Worm (Caenorhabditis elegans) whole organism, late embryonic: Measurements from ENCODE around the gene D2096.11.
"Not testable (repeated sequence)": the region's sequence is repeated elsewhere in the genome, so short reads cannot be mapped to it uniquely, and the experiment has no call there.

Experiments used
- C08G9.2 ChIP-seq: sonication (generic microtip); optimal IDR thresholded peaks from 2 replicates; lab custom pipeline; 2016; ENCODE audit warnings: mild to moderate bottlenecking, missing genetic modification characterization, moderate library complexity, missing compliant biosample characterization
- C38D4.7 ChIP-seq: fragments of 200-800 bp; sonication (Bioruptor generic); optimal IDR thresholded peaks from 2 replicates; lab custom pipeline; 2018; ENCODE audit warnings: mild to moderate bottlenecking, missing genetic modification characterization, moderate library complexity, missing compliant biosample characterization
- F13H6.1 ChIP-seq: sonication (generic microtip); optimal IDR thresholded peaks from 2 replicates; lab custom pipeline; 2016; ENCODE audit warnings: missing genetic modification characterization, missing compliant biosample characterization
- K02D7.2 ChIP-seq: sonication (generic microtip); optimal IDR thresholded peaks from 2 replicates; lab custom pipeline; 2017; ENCODE audit warnings: mild to moderate bottlenecking, missing genetic modification characterization, missing compliant biosample characterization
- T23F11.4 ChIP-seq: fragments of 200-800 bp; sonication (Bioruptor generic); optimal IDR thresholded peaks from 2 replicates; lab custom pipeline; 2018; ENCODE audit warnings: mild to moderate bottlenecking, missing genetic modification characterization, missing compliant biosample characterization
- Y22D7AL.16 ChIP-seq: sonication (generic microtip); optimal IDR thresholded peaks from 2 replicates; lab custom pipeline; 2016; ENCODE audit warnings: missing genetic modification characterization, missing compliant biosample characterization
- ahr-1 ChIP-seq: sonication (generic microtip); optimal IDR thresholded peaks from 2 replicates; lab custom pipeline; 2016; ENCODE audit warnings: missing genetic modification characterization, missing compliant biosample characterization
- ama-1 ChIP-seq: fragments of 150-350 bp; optimal IDR thresholded peaks from 2 replicates; lab custom pipeline; 2014
- ceh-18 ChIP-seq: sonication (generic microtip); optimal IDR thresholded peaks from 2 replicates; lab custom pipeline; 2016; ENCODE audit warnings: missing genetic modification characterization, missing compliant biosample characterization
- ceh-19 ChIP-seq: fragments of 200-800 bp; sonication (Bioruptor generic); optimal IDR thresholded peaks from 2 replicates; lab custom pipeline; 2018; ENCODE audit warnings: mild to moderate bottlenecking, missing genetic modification characterization, missing compliant biosample characterization
- ceh-24 ChIP-seq: sonication (generic microtip); optimal IDR thresholded peaks from 2 replicates; lab custom pipeline; 2016; ENCODE audit warnings: mild to moderate bottlenecking, missing genetic modification characterization, missing compliant biosample characterization
- ceh-30 ChIP-seq: fragments of 150-350 bp; optimal IDR thresholded peaks from 2 replicates; lab custom pipeline; 2014; ENCODE audit warnings: missing biosample characterization, missing genetic modification characterization
- ceh-48 ChIP-seq: sonication (generic microtip); optimal IDR thresholded peaks from 2 replicates; lab custom pipeline; 2016; ENCODE audit warnings: missing genetic modification characterization, inconsistent platforms, missing compliant biosample characterization
- ceh-6 ChIP-seq: fragments of 200-800 bp; sonication (Bioruptor generic); optimal IDR thresholded peaks from 2 replicates; lab custom pipeline; 2018; ENCODE audit warnings: mild to moderate bottlenecking, missing genetic modification characterization, missing compliant biosample characterization
- elt-4 ChIP-seq: sonication (generic microtip); optimal IDR thresholded peaks from 2 replicates; lab custom pipeline; 2016; ENCODE audit warnings: missing genetic modification characterization, missing compliant biosample characterization
- eyg-1 ChIP-seq: sonication (generic microtip); optimal IDR thresholded peaks from 2 replicates; lab custom pipeline; 2016; ENCODE audit warnings: missing genotype, missing genetic modification characterization, missing compliant biosample characterization
- fax-1 ChIP-seq: sonication (generic microtip); optimal IDR thresholded peaks from 2 replicates; lab custom pipeline; 2016; ENCODE audit warnings: missing genotype, missing genetic modification characterization, missing compliant biosample characterization
- fkh-10 ChIP-seq: fragments of 150-350 bp; optimal IDR thresholded peaks from 2 replicates; lab custom pipeline; 2014; ENCODE audit warnings: missing biosample characterization, missing genetic modification reagents, missing genetic modification characterization
- hlh-30 ChIP-seq: sonication (generic microtip); optimal IDR thresholded peaks from 2 replicates; lab custom pipeline; 2017; ENCODE audit warnings: antibody characterized with exemption, missing genetic modification characterization, missing compliant biosample characterization; ENCODE audit not compliant: insufficient read depth
- hlh-6 ChIP-seq: sonication (generic microtip); optimal IDR thresholded peaks from 2 replicates; lab custom pipeline; 2016; ENCODE audit warnings: missing genotype, missing genetic modification characterization, missing compliant biosample characterization
- hlh-8 ChIP-seq: sonication (generic microtip); optimal IDR thresholded peaks from 2 replicates; lab custom pipeline; 2016; ENCODE audit warnings: missing genotype, missing genetic modification characterization, missing compliant biosample characterization
- madf-2 ChIP-seq: sonication (generic microtip); optimal IDR thresholded peaks from 2 replicates; lab custom pipeline; 2017; ENCODE audit warnings: missing genetic modification characterization, missing compliant biosample characterization
- mec-3 ChIP-seq: sonication (generic microtip); optimal IDR thresholded peaks from 2 replicates; lab custom pipeline; 2016; ENCODE audit warnings: borderline replicate concordance, missing genetic modification characterization, missing compliant biosample characterization
- nfya-1 ChIP-seq: sonication (generic microtip); optimal IDR thresholded peaks from 2 replicates; lab custom pipeline; 2017; ENCODE audit warnings: missing genetic modification characterization, mild to moderate bottlenecking, missing compliant biosample characterization, antibody characterized with exemption, moderate library complexity
- nhr-11 ChIP-seq: fragments of 150-350 bp; optimal IDR thresholded peaks from 2 replicates; lab custom pipeline; 2014; ENCODE audit warnings: missing biosample characterization, missing genetic modification characterization
- nhr-232 ChIP-seq: sonication (generic microtip); optimal IDR thresholded peaks from 2 replicates; lab custom pipeline; 2016; ENCODE audit warnings: missing genetic modification characterization, missing compliant biosample characterization
- pag-3 ChIP-seq: sonication (generic microtip); optimal IDR thresholded peaks from 2 replicates; lab custom pipeline; 2016; ENCODE audit warnings: missing compliant biosample characterization, missing genetic modification characterization, borderline replicate concordance
- pat-9 ChIP-seq: fragments of 200-800 bp; sonication (Bioruptor generic); optimal IDR thresholded peaks from 2 replicates; lab custom pipeline; 2018; ENCODE audit warnings: mild to moderate bottlenecking, missing genetic modification characterization, moderate library complexity, missing compliant biosample characterization
- pha-2 ChIP-seq: sonication (generic microtip); optimal IDR thresholded peaks from 2 replicates; lab custom pipeline; 2017; ENCODE audit warnings: mild to moderate bottlenecking, missing genetic modification characterization, missing compliant biosample characterization
- pha-4 ChIP-seq: fragments of 150-350 bp; optimal IDR thresholded peaks from 2 replicates; lab custom pipeline; 2018; ENCODE audit warnings: missing biosample characterization, missing genetic modification reagents, missing genetic modification characterization
- pqm-1 ChIP-seq: sonication (generic microtip); optimal IDR thresholded peaks from 2 replicates; lab custom pipeline; 2016; ENCODE audit warnings: missing genetic modification characterization, missing compliant biosample characterization
- pros-1 ChIP-seq: fragments of 150-350 bp; optimal IDR thresholded peaks from 2 replicates; lab custom pipeline; 2014; ENCODE audit warnings: missing biosample characterization, missing genetic modification reagents, missing genetic modification characterization
- ref-2 ChIP-seq: sonication (generic microtip); optimal IDR thresholded peaks from 2 replicates; lab custom pipeline; 2016; ENCODE audit warnings: missing genetic modification characterization, missing compliant biosample characterization
- sdc-2 ChIP-seq: sonication (generic microtip); optimal IDR thresholded peaks from 2 replicates; lab custom pipeline; 2016; ENCODE audit warnings: missing genotype, missing genetic modification characterization, missing compliant biosample characterization
- syd-9 ChIP-seq: sonication (generic microtip); optimal IDR thresholded peaks from 2 replicates; lab custom pipeline; 2016; ENCODE audit warnings: mild to moderate bottlenecking, missing genetic modification characterization, moderate library complexity, missing compliant biosample characterization
- tbx-7 ChIP-seq: sonication (generic microtip); optimal IDR thresholded peaks from 2 replicates; lab custom pipeline; 2016; ENCODE audit warnings: missing genotype, missing genetic modification characterization, missing compliant biosample characterization
- unc-3 ChIP-seq, 2 experiments: fragments of 200-800 bp in 1 of 2; sonication (Bioruptor generic) in 1 of 2; sonication (generic microtip) in 1 of 2; conservative IDR thresholded peaks in 1 of 2; optimal IDR thresholded peaks in 1 of 2; 2 replicates each; pipeline versions ENCODE4 v1.3.6 to Lab custom; 2016 to 2022; ENCODE audit warnings: missing compliant biosample characterization in 2 of 2, missing genetic modification characterization in 2 of 2, missing genetic modification reagents in 1 of 2
- unc-55 ChIP-seq: sonication (generic microtip); optimal IDR thresholded peaks from 2 replicates; lab custom pipeline; 2017; ENCODE audit warnings: missing biosample characterization, missing genetic modification reagents, missing genetic modification characterization
- zip-5 ChIP-seq: sonication (generic microtip); optimal IDR thresholded peaks from 2 replicates; lab custom pipeline; 2016; ENCODE audit warnings: missing genetic modification characterization, missing compliant biosample characterization

D2096.11 gene

ce11 chrIV:8354572-8354971, 39.4 kb downstream of the D2096.11 start, which contains the start of gene F17E9.3:
TSS of gene F17E9.3 (plus strand) at chrIV:8354872.
- TF ChIP-seq unc-55 (no peak), ceh-24 (tag; lab: Kevin White, UChicago) (no peak), pqm-1 (no peak), sdc-2 (no peak), T23F11.4 (GFP tag; lab: Kevin White, UChicago) (no peak), pha-2 (tag; lab: Kevin White, UChicago) (no peak), hlh-6 (no peak), syd-9 (tag; lab: Kevin White, UChicago) (no peak), F13H6.1 (tag; lab: Kevin White, UChicago) (no peak), pha-4 (tag; lab: Kevin White, UChicago) (no peak), ceh-19 (GFP tag; lab: Kevin White, UChicago) (no peak), tbx-7 (no peak), hlh-30 (no peak), fkh-10 (no peak), eyg-1 (no peak), nhr-232 (no peak)
- TF ChIP-seq, all 69 proteins: peak for 0

- TF ChIP-seq ceh-18, nhr-11, zip-5 (tag; lab: Kevin White, UChicago): not testable (repeated sequence)
- TF ChIP-seq, all 69 proteins: peak for 0; not testable (repeated sequence) for 69
These were observed 42.0 kb downstream of the D2096.11 start, which contains the start of gene F17E9.16 for ce11 chrIV:8352036-8352435. TSS of gene F17E9.16 (plus strand) at chrIV:8352336.

ce11 chrIV:8348073-8348472, 45.9 kb downstream of the D2096.11 start, which contains the start of gene F17E9.4:
TSS of gene F17E9.4 (plus strand) at chrIV:8348373.
- TF ChIP-seq hlh-30 (no peak), F13H6.1 (tag; lab: Kevin White, UChicago) (no peak), pha-4 (tag; lab: Kevin White, UChicago) (no peak), Y22D7AL.16 (tag; lab: Kevin White, UChicago) (no peak), K02D7.2 (tag; lab: Kevin White, UChicago) (no peak), nhr-232 (no peak), pros-1 (tag; lab: Kevin White, UChicago) (no peak), unc-55 (no peak), madf-2 (tag; lab: Kevin White, UChicago) (no peak), hlh-8 (tag; lab: Kevin White, UChicago) (no peak), pat-9 (tag; lab: Kevin White, UChicago) (no peak), unc-3 (GFP tag; conservative IDR thresholded peaks at IDR 0.05; lab: Robert Waterston, UW) (no peak), unc-3 (tag; optimal IDR thresholded peaks at IDR 0.05; lab: Kevin White, UChicago) (no peak), zip-5 (tag; lab: Kevin White, UChicago) (no peak), elt-4 (tag; lab: Kevin White, UChicago) (no peak), nfya-1 (tag; lab: Kevin White, UChicago) (no peak), pqm-1 (no peak), hlh-6 (no peak), eyg-1 (no peak)
- TF ChIP-seq, all 69 proteins: peak for 0

- TF ChIP-seq ceh-30 (tag; lab: Kevin White, UChicago), result no peak
These were observed 47.0 kb downstream of the D2096.11 start, which contains the start of the genes F17E9.18 and F17E9.15 for ce11 chrIV:8347051-8347450. TSS of gene F17E9.18 (minus strand) at chrIV:8347151. TSS of gene F17E9.15 (plus strand) at chrIV:8347418.

ce11 chrIV:8345518-8345917, 48.5 kb downstream of the D2096.11 start, which contains the start of gene F17E9.5:
TSS of gene F17E9.5 (plus strand) at chrIV:8345818.
- TF ChIP-seq tbx-7, result no peak
- no peak for TF ChIP-seq nhr-232
- no peak for TF ChIP-seq pha-4 (tag; lab: Kevin White, UChicago)
- TF ChIP-seq C08G9.2, result no peak
- TF ChIP-seq fax-1, result no peak
- no peak for TF ChIP-seq C38D4.7 (GFP tag; lab: Kevin White, UChicago)
- TF ChIP-seq mec-3 (tag; lab: Kevin White, UChicago), result no peak
- TF ChIP-seq ceh-6 (GFP tag; lab: Kevin White, UChicago), result no peak
- no peak for TF ChIP-seq syd-9 (tag; lab: Kevin White, UChicago)
- TF ChIP-seq pag-3 (tag; lab: Kevin White, UChicago), result no peak
- TF ChIP-seq ceh-24 (tag; lab: Kevin White, UChicago), result no peak
- TF ChIP-seq ahr-1 (tag; lab: Kevin White, UChicago), result no peak
- TF ChIP-seq ref-2, result no peak
- no peak for TF ChIP-seq eyg-1
- no peak for TF ChIP-seq unc-3 (GFP tag; conservative IDR thresholded peaks at IDR 0.05; lab: Robert Waterston, UW)
- no peak for TF ChIP-seq unc-3 (tag; optimal IDR thresholded peaks at IDR 0.05; lab: Kevin White, UChicago)
- TF ChIP-seq ama-1 (lab: Kevin White, UChicago), result no peak
- no peak for TF ChIP-seq ceh-48 (tag; lab: Kevin White, UChicago)
- TF ChIP-seq Y22D7AL.16 (tag; lab: Kevin White, UChicago), result no peak
